Worm (Caenorhabditis elegans) whole organism, L4 larva: Measurements from ENCODE around the gene nas-14.

ENCODE experiments used
- F10B5.3 ChIP-seq: sonication (generic microtip); optimal IDR thresholded peaks from 2 replicates; lab custom pipeline; 2016; ENCODE audit warnings: mild to moderate bottlenecking, missing genetic modification characterization, missing compliant biosample characterization
- Y75B8A.6 ChIP-seq: fragments of 200-800 bp; sonication (Bioruptor generic); IDR thresholded peaks from 2 replicates; pipeline ENCODE4 v1.3.6; 2022; ENCODE audit warnings: missing genetic modification reagents, missing genetic modification characterization, missing compliant biosample characterization
- arid-1 ChIP-seq: fragments of 200-800 bp; sonication (Bioruptor generic); conservative IDR thresholded peaks from 2 replicates; pipeline ENCODE4 v1.3.6; 2022; ENCODE audit warnings: missing genetic modification reagents, missing genetic modification characterization, missing compliant biosample characterization
- ces-1 ChIP-seq: fragments of 150-350 bp; sonication (generic microtip); optimal IDR thresholded peaks from 4 replicates; lab custom pipeline; 2014; ENCODE audit warnings: missing biosample characterization, missing genetic modification reagents, missing genetic modification characterization
- dmd-9 ChIP-seq: fragments of 200-800 bp; sonication (Bioruptor generic); IDR thresholded peaks from 2 replicates; pipeline ENCODE4 v1.3.6; 2022; ENCODE audit warnings: missing genetic modification reagents, missing genetic modification characterization, missing compliant biosample characterization
- egl-27 ChIP-seq: sonication (generic microtip); optimal IDR thresholded peaks from 3 replicates; lab custom pipeline; 2017; ENCODE audit warnings: missing biosample characterization, missing genetic modification reagents, missing genetic modification characterization
- egl-43 ChIP-seq: fragments of 200-800 bp; sonication (Bioruptor generic); IDR thresholded peaks from 2 replicates; pipeline ENCODE4 v1.3.6; 2022; ENCODE audit warnings: missing genetic modification reagents, missing genetic modification characterization, missing compliant biosample characterization
- fkh-10 ChIP-seq: fragments of 150-350 bp; optimal IDR thresholded peaks from 2 replicates; lab custom pipeline; 2014; ENCODE audit warnings: missing biosample characterization, missing genetic modification reagents, missing genetic modification characterization
- hlh-30 ChIP-seq: sonication (generic microtip); optimal IDR thresholded peaks from 2 replicates; lab custom pipeline; 2017; ENCODE audit warnings: antibody characterized with exemption, mild to moderate bottlenecking, missing genetic modification characterization, missing compliant biosample characterization; ENCODE audit not compliant: insufficient read depth
- mdl-1 ChIP-seq, 2 experiments: fragments of 150-350 bp in 1 of 2; sonication (generic microtip) in 1 of 2; optimal IDR thresholded peaks; 2 replicates each; lab custom pipeline; 2014 to 2017; ENCODE audit warnings: missing biosample characterization in 2 of 2, missing genetic modification characterization in 2 of 2
- nhr-10 ChIP-seq: fragments of 150-350 bp; optimal IDR thresholded peaks from 2 replicates; lab custom pipeline; 2014; ENCODE audit warnings: missing biosample characterization, missing genetic modification characterization
- nhr-6 ChIP-seq: fragments of 150-350 bp; optimal IDR thresholded peaks from 2 replicates; lab custom pipeline; 2014; ENCODE audit warnings: missing biosample characterization, missing genetic modification characterization
- unc-130 ChIP-seq: sonication (generic microtip); optimal IDR thresholded peaks from 2 replicates; lab custom pipeline; 2016; ENCODE audit warnings: missing genetic modification reagents, missing genetic modification characterization, missing compliant biosample characterization
- unc-62 ChIP-seq, 3 experiments: fragments of 150-350 bp in 1 of 3; sonication (generic microtip); optimal IDR thresholded peaks in 2 of 3; peaks in 1 of 3; 1 replicate in 1 of 3; 2 replicates in 2 of 3; lab custom pipeline; 2014 to 2017; ENCODE audit warnings: missing biosample characterization in 3 of 3, missing genetic modification characterization in 3 of 3, missing genetic modification reagents in 3 of 3, missing genotype in 1 of 3
- zip-2 ChIP-seq: fragments of 150-350 bp; optimal IDR thresholded peaks from 2 replicates; lab custom pipeline; 2014; ENCODE audit warnings: missing biosample characterization, missing genetic modification characterization

Gene nas-14

ce11 chrIV:13220594-13220993, 50.3 kb downstream of the nas-14 start:
- TF ChIP-seq ces-1 (GFP tag; lab: Kevin White, UChicago) (peak; percentile 34), fkh-10 (GFP tag; lab: Kevin White, UChicago) (peak; percentile 65), unc-130 (GFP tag; lab: Kevin White, UChicago) (no peak), arid-1 (GFP tag; lab: Robert Waterston, UW) (no peak), zip-2 (tag; lab: Kevin White, UChicago) (no peak)

- TF ChIP-seq egl-27 (tag; lab: Kevin White, UChicago) (no peak), hlh-30 (tag; lab: Kevin White, UChicago) (no peak), nhr-6 (tag; lab: Kevin White, UChicago) (no peak), mdl-1 (tag; optimal IDR thresholded peaks at IDR 0.05; lab: Kevin White, UChicago) (no peak), Y75B8A.6 (GFP tag; lab: Robert Waterston, UW) (no peak), dmd-9 (GFP tag; lab: Robert Waterston, UW) (no peak), nhr-10 (tag; lab: Kevin White, UChicago) (no peak), egl-43 (GFP tag; lab: Robert Waterston, UW) (no peak), unc-62 (GFP tag; optimal IDR thresholded peaks at IDR 0.05 in 1 of 2; lab: Kevin White, UChicago) (no peak), unc-62 (tag; optimal IDR thresholded peaks at IDR 0.05; lab: Kevin White, UChicago) (no peak), F10B5.3 (tag; lab: Kevin White, UChicago) (no peak)
These were observed 51.3 kb downstream of the nas-14 start, which contains the start of gene C48D1.5 for ce11 chrIV:13221657-13222056. Gene C48D1.5 (plus strand): TSS chrIV:13221957.
